Fruit fly (Drosophila melanogaster) whole organism, adult: ENCODE results near the gene Cmpk.

Experiments
- CG11617 ChIP-seq: fragments of 200-800 bp; sonication (Bioruptor generic); optimal IDR thresholded peaks from 2 replicates; lab custom pipeline; 2017; ENCODE audit warnings: mild to moderate bottlenecking, missing biosample characterization, missing genetic modification reagents, missing genetic modification characterization
- CG5204 ChIP-seq: fragments of 200-800 bp; sonication (Bioruptor generic); optimal IDR thresholded peaks from 2 replicates; lab custom pipeline; 2016; ENCODE audit warnings: missing biosample characterization, missing genetic modification characterization
- CG7045 ChIP-seq: fragments of 200-800 bp; sonication (Bioruptor generic); optimal IDR thresholded peaks from 2 replicates; lab custom pipeline; 2017; ENCODE audit warnings: missing biosample characterization, mild to moderate bottlenecking, missing genetic modification characterization
- CG7101 ChIP-seq: fragments of 200-800 bp; sonication (Bioruptor generic); optimal IDR thresholded peaks from 2 replicates; lab custom pipeline; 2018; ENCODE audit warnings: missing biosample characterization, mild to moderate bottlenecking, missing genetic modification characterization, moderate library complexity
- Clk ChIP-seq: fragments of 200-800 bp; sonication (Bioruptor generic); optimal IDR thresholded peaks from 2 replicates; lab custom pipeline; 2017; ENCODE audit warnings: missing biosample characterization, missing genetic modification characterization
- Crg-1 ChIP-seq: fragments of 200-800 bp; sonication (Bioruptor generic); optimal IDR thresholded peaks from 2 replicates; lab custom pipeline; 2016; ENCODE audit warnings: missing biosample characterization, missing genetic modification characterization
- Mnt ChIP-seq: fragments of 200-800 bp; sonication (Bioruptor generic); optimal IDR thresholded peaks from 2 replicates; lab custom pipeline; 2016; ENCODE audit warnings: missing biosample characterization, mild to moderate bottlenecking, missing genetic modification characterization
- kay ChIP-seq: fragments of 200-800 bp; sonication (Bioruptor generic); peaks from one replicate; lab custom pipeline; 2016; ENCODE audit warnings: missing biosample characterization, missing genetic modification characterization, borderline replicate concordance
- tj ChIP-seq: fragments of 200-800 bp; sonication (Bioruptor generic); optimal IDR thresholded peaks from 3 replicates; lab custom pipeline; 2017; ENCODE audit warnings: missing biosample characterization, mild to moderate bottlenecking, missing genetic modification characterization, moderate library complexity

- no peak for TF ChIP-seq CG5204 (GFP tag; lab: Kevin White, UChicago)
- TF ChIP-seq Crg-1 (GFP tag; lab: Kevin White, UChicago), result no peak
- TF ChIP-seq tj (GFP tag; lab: Kevin White, UChicago), result no peak
- TF ChIP-seq CG11617, result no peak
- TF ChIP-seq CG7045 (GFP tag; lab: Kevin White, UChicago), result no peak
- TF ChIP-seq CG7101 (tag; lab: Kevin White, UChicago), result no peak
- no peak for TF ChIP-seq kay
- no peak for TF ChIP-seq Mnt
- no peak for TF ChIP-seq Clk (GFP tag; lab: Kevin White, UChicago)
Measured at dm6 chr3R:26096192-26096591, 41.0 kb upstream of the Cmpk start.
